Fruit fly (Drosophila melanogaster) whole organism, wandering third instar larva: Measurements from ENCODE around the gene CG13694.

Experiments
- Abd-B ChIP-seq: fragments of >200 bp; optimal IDR thresholded peaks from 2 replicates; lab custom pipeline; 2017; ENCODE audit warnings: missing biosample characterization, missing genetic modification characterization
- CrebA ChIP-seq: fragments of 200-800 bp; sonication (Bioruptor generic); optimal IDR thresholded peaks from 2 replicates; lab custom pipeline; 2016; ENCODE audit warnings: missing biosample characterization, mild to moderate bottlenecking, missing genetic modification characterization, borderline replicate concordance
- HLH106 ChIP-seq: fragments of 200-800 bp; optimal IDR thresholded peaks from 3 replicates; lab custom pipeline; 2019; ENCODE audit warnings: missing biosample characterization, mild to moderate bottlenecking, missing genetic modification characterization, moderate library complexity
- Jra ChIP-seq: sonication (Bioruptor generic); optimal IDR thresholded peaks from 2 replicates; lab custom pipeline; 2016; ENCODE audit warnings: missing biosample characterization, missing genetic modification characterization
- N ChIP-seq: fragments of >200 bp; optimal IDR thresholded peaks from 2 replicates; lab custom pipeline; 2018; ENCODE audit warnings: missing biosample characterization, missing external identifiers, missing genetic modification characterization
- OdsH ChIP-seq: fragments of 200-800 bp; sonication (Bioruptor generic); optimal IDR thresholded peaks from 2 replicates; lab custom pipeline; 2016; ENCODE audit warnings: missing biosample characterization, mild to moderate bottlenecking, missing genetic modification characterization
- ey ChIP-seq: fragments of 200-800 bp; sonication (Bioruptor generic); optimal IDR thresholded peaks from 2 replicates; lab custom pipeline; 2016; ENCODE audit warnings: missing biosample characterization, missing genetic modification characterization
- fru ChIP-seq: fragments of 200-800 bp; sonication (Bioruptor generic); optimal IDR thresholded peaks from 3 replicates; lab custom pipeline; 2016; ENCODE audit warnings: missing biosample characterization, mild to moderate bottlenecking, missing genetic modification characterization
- jim ChIP-seq: fragments of 175-275, 200-325 bp; sonication (Bioruptor generic); optimal IDR thresholded peaks from 2 replicates; lab custom pipeline; 2016; ENCODE audit warnings: missing biosample characterization, mild to moderate bottlenecking, missing genetic modification characterization
- lola ChIP-seq: fragments of >200 bp; optimal IDR thresholded peaks from 2 replicates; lab custom pipeline; 2017; ENCODE audit warnings: missing biosample characterization, missing genetic modification characterization
- pan ChIP-seq: fragments of >200 bp; optimal IDR thresholded peaks from 2 replicates; lab custom pipeline; 2017
- sage ChIP-seq: fragments of 200-800 bp; sonication (Bioruptor generic); optimal IDR thresholded peaks from 2 replicates; lab custom pipeline; 2016; ENCODE audit warnings: missing biosample characterization, mild to moderate bottlenecking, missing genetic modification characterization
- sv ChIP-seq: fragments of 200-800 bp; sonication (Bioruptor generic); optimal IDR thresholded peaks from 3 replicates; lab custom pipeline; 2016; ENCODE audit warnings: missing biosample characterization, missing genetic modification characterization
- woc ChIP-seq: sonication (Bioruptor generic); optimal IDR thresholded peaks from 2 replicates; lab custom pipeline; 2016; ENCODE audit warnings: missing biosample characterization, mild to moderate bottlenecking, missing genetic modification characterization

- TF ChIP-seq lola (GFP tag; lab: Kevin White, UChicago), result no peak
- no peak for TF ChIP-seq pan (lab: Kevin White, UChicago)
- TF ChIP-seq sv (GFP tag; lab: Kevin White, UChicago), result no peak
- no peak for TF ChIP-seq fru (GFP tag; lab: Kevin White, UChicago)
- TF ChIP-seq sage (GFP tag; lab: Kevin White, UChicago), result no peak
- TF ChIP-seq N (GFP tag; lab: Kevin White, UChicago), result no peak
- no peak for TF ChIP-seq ey (GFP tag; lab: Kevin White, UChicago)
- TF ChIP-seq Jra (GFP tag; lab: Kevin White, UChicago), result no peak
- TF ChIP-seq Abd-B (GFP tag; lab: Kevin White, UChicago), result no peak
- no peak for TF ChIP-seq CrebA
- no peak for TF ChIP-seq HLH106 (tag; lab: Kevin White, UChicago)
- no peak for TF ChIP-seq woc (GFP tag; lab: Kevin White, UChicago)
- TF ChIP-seq OdsH (GFP tag; lab: Kevin White, UChicago), result no peak
- TF ChIP-seq jim (GFP tag; lab: Kevin White, UChicago), result no peak
These were observed 1.9 kb downstream of the CG13694 start, which contains the start of gene ND-15 for dm6 chr2L:114429-114828.
